Worm (Caenorhabditis elegans) whole organism, L3 larva: ENCODE measurements around the gene C52G5.3.

Experiments
- nhr-28 ChIP-seq: fragments of 150-350 bp; optimal IDR thresholded peaks from 2 replicates; lab custom pipeline; 2014; ENCODE audit warnings: missing biosample characterization, missing genetic modification characterization
- snpc-4 ChIP-seq: fragments of 150-350 bp; optimal IDR thresholded peaks from 2 replicates; lab custom pipeline; 2014; ENCODE audit warnings: missing biosample characterization, missing genetic modification characterization
- zag-1 ChIP-seq: fragments of 150-350 bp; optimal IDR thresholded peaks from 2 replicates; lab custom pipeline; 2014; ENCODE audit warnings: missing biosample characterization, missing genetic modification characterization

DNA sequence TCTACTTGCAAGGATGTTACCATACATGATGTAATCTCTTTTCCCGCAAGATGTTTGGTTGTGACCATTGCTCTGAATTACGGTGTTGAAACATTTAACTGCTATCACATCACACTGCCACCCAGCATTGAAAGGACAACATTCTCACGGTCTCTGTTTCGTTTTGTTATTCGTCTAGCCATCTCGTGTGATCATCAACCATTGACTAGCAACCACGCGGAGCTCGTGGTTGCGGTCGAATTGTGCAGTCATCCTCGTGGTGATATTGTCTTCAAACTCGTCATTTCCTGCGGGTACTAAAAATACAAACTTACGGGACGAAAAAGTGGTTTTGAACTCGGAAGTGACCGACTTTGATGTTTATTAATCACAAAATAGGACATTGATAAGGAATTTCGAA lies 29.7 kb upstream of the C52G5.3 start:
- no peak for TF ChIP-seq zag-1 (tag; lab: Kevin White, UChicago)
- TF ChIP-seq snpc-4, result no peak
- TF ChIP-seq nhr-28 (tag; lab: Kevin White, UChicago), result no peak
